Worm (Caenorhabditis elegans) whole organism, young adult: ENCODE measurements around the gene lin-42.

Experiments
- B0019.2 ChIP-seq: fragments of 200-800 bp; sonication (Bioruptor generic); conservative IDR thresholded peaks from 2 replicates; pipeline ENCODE4 v1.3.6; 2022; ENCODE audit warnings: missing genetic modification reagents, missing genetic modification characterization, missing compliant biosample characterization
- F23B12.7 ChIP-seq: sonication (generic microtip); optimal IDR thresholded peaks from 2 replicates; lab custom pipeline; 2017; ENCODE audit warnings: missing genetic modification characterization, mild to moderate bottlenecking, missing compliant biosample characterization, antibody characterized with exemption, moderate library complexity; ENCODE audit not compliant: insufficient read depth
- F55B11.4 ChIP-seq: sonication (generic microtip); optimal IDR thresholded peaks from 2 replicates; lab custom pipeline; 2016; ENCODE audit warnings: missing compliant biosample characterization, missing genetic modification characterization, borderline replicate concordance; ENCODE audit not compliant: insufficient read depth
- F57C9.4 ChIP-seq: sonication (generic microtip); optimal IDR thresholded peaks from 2 replicates; lab custom pipeline; 2017; ENCODE audit warnings: mild to moderate bottlenecking, missing genetic modification characterization, missing compliant biosample characterization
- T07F8.4 ChIP-seq: sonication (generic microtip); optimal IDR thresholded peaks from 2 replicates; lab custom pipeline; 2016; ENCODE audit warnings: mild to moderate bottlenecking, missing genetic modification characterization, moderate library complexity, missing compliant biosample characterization
- Y79H2A.3 ChIP-seq: fragments of 200-800 bp; sonication (Bioruptor generic); conservative IDR thresholded peaks from 2 replicates; pipeline ENCODE4 v1.3.6; 2022; ENCODE audit warnings: missing genetic modification reagents, missing genetic modification characterization, missing compliant biosample characterization
- athp-1 ChIP-seq: sonication (generic microtip); optimal IDR thresholded peaks from 2 replicates; lab custom pipeline; 2017; ENCODE audit warnings: mild to moderate bottlenecking, missing genetic modification characterization, missing compliant biosample characterization
- attf-5 ChIP-seq: fragments of 200-800 bp; sonication (Bioruptor generic); optimal IDR thresholded peaks from 2 replicates; lab custom pipeline; 2018; ENCODE audit warnings: mild to moderate bottlenecking, missing genetic modification characterization, missing compliant biosample characterization
- attf-6 ChIP-seq: fragments of 200-800 bp; sonication (Bioruptor generic); IDR thresholded peaks from 2 replicates; pipeline ENCODE4 v1.3.6; 2022; ENCODE audit warnings: missing genetic modification reagents, missing genetic modification characterization, missing compliant biosample characterization
- ceh-27 ChIP-seq: fragments of 200-800 bp; sonication (Bioruptor generic); optimal IDR thresholded peaks from 2 replicates; lab custom pipeline; 2018; ENCODE audit warnings: mild to moderate bottlenecking, missing genetic modification characterization, moderate library complexity, missing compliant biosample characterization
- ceh-40 ChIP-seq: fragments of 200-800 bp; sonication (Bioruptor generic); IDR thresholded peaks from 2 replicates; pipeline ENCODE4 v1.3.6; 2022; ENCODE audit warnings: missing genetic modification characterization, missing compliant biosample characterization
- dpff-1 ChIP-seq: sonication (generic microtip); optimal IDR thresholded peaks from 2 replicates; lab custom pipeline; 2017; ENCODE audit warnings: mild to moderate bottlenecking, missing genetic modification characterization, missing compliant biosample characterization
- dpl-1 ChIP-seq: fragments of 150-350 bp; optimal IDR thresholded peaks from 2 replicates; lab custom pipeline; 2014; ENCODE audit warnings: missing biosample characterization, missing genetic modification reagents, missing genetic modification characterization
- egl-44 ChIP-seq: fragments of 200-800 bp; sonication (Bioruptor generic); IDR thresholded peaks from 2 replicates; pipeline ENCODE4 v1.3.6; 2022; ENCODE audit warnings: missing genetic modification reagents, missing genetic modification characterization, missing compliant biosample characterization
- egrh-3 ChIP-seq: fragments of 200-800 bp; sonication (Bioruptor generic); IDR thresholded peaks from 2 replicates; pipeline ENCODE4 v1.3.6; 2022; ENCODE audit warnings: missing genetic modification reagents, missing genetic modification characterization, missing compliant biosample characterization
- hlh-12 ChIP-seq: sonication (generic microtip); optimal IDR thresholded peaks from 2 replicates; lab custom pipeline; 2016; ENCODE audit warnings: missing genetic modification characterization, missing compliant biosample characterization
- hmg-1.2 ChIP-seq: fragments of 200-800 bp; sonication (Bioruptor generic); IDR thresholded peaks from 2 replicates; pipeline ENCODE4 v1.3.6; 2022; ENCODE audit warnings: missing genetic modification reagents, missing genetic modification characterization, missing compliant biosample characterization
- lag-1 ChIP-seq: fragments of 200-800 bp; sonication (Bioruptor generic); IDR thresholded peaks from 2 replicates; pipeline ENCODE4 v1.3.6; 2022; ENCODE audit warnings: missing genetic modification reagents, missing genetic modification characterization, missing compliant biosample characterization
- let-526 ChIP-seq: fragments of 200-800 bp; sonication (Bioruptor generic); IDR thresholded peaks from 2 replicates; pipeline ENCODE4 v1.3.6; 2022; ENCODE audit warnings: missing genetic modification reagents, missing genetic modification characterization, missing compliant biosample characterization
- lin-40 ChIP-seq: sonication (generic microtip); optimal IDR thresholded peaks from 2 replicates; lab custom pipeline; 2016; ENCODE audit warnings: missing genetic modification characterization, mild to moderate bottlenecking, missing compliant biosample characterization, missing genotype, missing genetic modification reagents
- lin-54 ChIP-seq: fragments of 200-800 bp; sonication (Bioruptor generic); optimal IDR thresholded peaks from 2 replicates; lab custom pipeline; 2018; ENCODE audit warnings: mild to moderate bottlenecking, missing genetic modification characterization, missing compliant biosample characterization
- madf-3 ChIP-seq: fragments of 200-800 bp; sonication (Bioruptor generic); IDR thresholded peaks from 2 replicates; pipeline ENCODE4 v1.3.6; 2022; ENCODE audit warnings: missing genetic modification reagents, missing genetic modification characterization, missing compliant biosample characterization
- nfyb-1 ChIP-seq: fragments of 200-800 bp; sonication (Bioruptor generic); IDR thresholded peaks from 2 replicates; pipeline ENCODE4 v1.3.6; 2022; ENCODE audit warnings: missing genetic modification reagents, missing genetic modification characterization, missing compliant biosample characterization
- nhr-27 ChIP-seq: fragments of 200-800 bp; sonication (Bioruptor generic); optimal IDR thresholded peaks from 2 replicates; lab custom pipeline; 2018; ENCODE audit warnings: mild to moderate bottlenecking, missing genetic modification characterization, moderate library complexity, missing compliant biosample characterization
- nhr-80 ChIP-seq: sonication (generic microtip); optimal IDR thresholded peaks from 2 replicates; lab custom pipeline; 2016; ENCODE audit warnings: missing genetic modification characterization, missing compliant biosample characterization
- nhr-90 ChIP-seq: sonication (generic microtip); optimal IDR thresholded peaks from 2 replicates; lab custom pipeline; 2016; ENCODE audit warnings: missing genotype, mild to moderate bottlenecking, missing genetic modification characterization, missing compliant biosample characterization
- pha-4 ChIP-seq: fragments of 150-350 bp; sonication (generic microtip); optimal IDR thresholded peaks from 2 replicates; lab custom pipeline; 2014; ENCODE audit warnings: missing biosample characterization, missing genetic modification reagents, missing genetic modification characterization
- rcor-1 ChIP-seq: fragments of 200-800 bp; sonication (Bioruptor generic); IDR thresholded peaks from 2 replicates; pipeline ENCODE4 v1.3.6; 2022; ENCODE audit warnings: missing genetic modification reagents, missing genetic modification characterization, missing compliant biosample characterization
- sdz-38 ChIP-seq: sonication (generic microtip); optimal IDR thresholded peaks from 2 replicates; lab custom pipeline; 2016; ENCODE audit warnings: missing genotype, missing genetic modification characterization, missing compliant biosample characterization
- snpc-1.1 ChIP-seq: sonication (generic microtip); optimal IDR thresholded peaks from 2 replicates; lab custom pipeline; 2017; ENCODE audit warnings: missing genetic modification characterization, mild to moderate bottlenecking, missing compliant biosample characterization, antibody characterized with exemption, moderate library complexity, missing genotype, missing genetic modification reagents; ENCODE audit not compliant: insufficient read depth
- snpc-3.4 ChIP-seq: sonication (generic microtip); optimal IDR thresholded peaks from 2 replicates; lab custom pipeline; 2017; ENCODE audit warnings: missing genetic modification characterization, mild to moderate bottlenecking, missing compliant biosample characterization, antibody characterized with exemption, moderate library complexity, missing genotype, missing genetic modification reagents
- sptf-2 ChIP-seq: fragments of 200-800 bp; sonication (Bioruptor generic); optimal IDR thresholded peaks from 2 replicates; lab custom pipeline; 2018; ENCODE audit warnings: mild to moderate bottlenecking, missing genetic modification characterization, missing compliant biosample characterization
- tbp1 ChIP-seq: fragments of 200-800 bp; sonication (Bioruptor generic); optimal IDR thresholded peaks from 2 replicates; lab custom pipeline; 2018; ENCODE audit warnings: mild to moderate bottlenecking, missing genetic modification characterization, missing compliant biosample characterization
- tlf-1 ChIP-seq: fragments of 200-800 bp; sonication (Bioruptor generic); optimal IDR thresholded peaks from 2 replicates; lab custom pipeline; 2018; ENCODE audit warnings: mild to moderate bottlenecking, missing genetic modification characterization, missing compliant biosample characterization
- ztf-22 ChIP-seq: fragments of 200-800 bp; sonication (Bioruptor generic); optimal IDR thresholded peaks from 2 replicates; lab custom pipeline; 2018; ENCODE audit warnings: mild to moderate bottlenecking, missing genetic modification characterization, moderate library complexity, missing compliant biosample characterization
- ztf-25 ChIP-seq: fragments of 200-800 bp; sonication (Bioruptor generic); IDR thresholded peaks from 2 replicates; pipeline ENCODE4 v1.3.6; 2022; ENCODE audit warnings: missing genetic modification reagents, missing genetic modification characterization, missing compliant biosample characterization

lin-42 gene

ce11 chrII:1196129-1196528 is 56.0 kb downstream of the lin-42 start:
- TF ChIP-seq pha-4: no peak
- no peak for TF ChIP-seq madf-3
- no peak for TF ChIP-seq sdz-38 (tag; lab: Kevin White, UChicago)
- no peak for TF ChIP-seq F23B12.7 (tag; lab: Kevin White, UChicago)
- TF ChIP-seq nfyb-1 (GFP tag; lab: Robert Waterston, UW): no peak
- no peak for TF ChIP-seq egl-44 (GFP tag; lab: Robert Waterston, UW)
- TF ChIP-seq lin-54: no peak
- no peak for TF ChIP-seq tlf-1
- TF ChIP-seq dpff-1 (tag; lab: Kevin White, UChicago): no peak
- no peak for TF ChIP-seq ztf-22 (GFP tag; lab: Kevin White, UChicago)
- no peak for TF ChIP-seq snpc-1.1 (tag; lab: Kevin White, UChicago)
- TF ChIP-seq lag-1 (GFP tag; lab: Robert Waterston, UW): no peak
- no peak for TF ChIP-seq nhr-27 (tag; lab: Kevin White, UChicago)
- no peak for TF ChIP-seq ztf-25 (GFP tag; lab: Robert Waterston, UW)
- TF ChIP-seq, all 124 proteins: peak for 0

ce11 chrII:1191853-1192252 is 60.3 kb downstream of the lin-42 start:
- no peak for TF ChIP-seq let-526 (GFP tag; lab: Robert Waterston, UW)
- no peak for TF ChIP-seq B0019.2 (GFP tag; lab: Robert Waterston, UW)
- TF ChIP-seq hlh-12: no peak
- TF ChIP-seq sptf-2 (GFP tag; lab: Kevin White, UChicago): no peak
- TF ChIP-seq ceh-27 (GFP tag; lab: Kevin White, UChicago): no peak
- no peak for TF ChIP-seq athp-1
- TF ChIP-seq tbp1: no peak
- no peak for TF ChIP-seq attf-5
- no peak for TF ChIP-seq lag-1 (GFP tag; lab: Robert Waterston, UW)

- no peak for TF ChIP-seq lin-40 (tag; lab: Kevin White, UChicago)
- no peak for TF ChIP-seq sptf-2 (GFP tag; lab: Kevin White, UChicago)
- peak; percentile 90 for TF ChIP-seq hmg-1.2 (GFP tag; lab: Robert Waterston, UW)
- no peak for TF ChIP-seq attf-6 (GFP tag; lab: Robert Waterston, UW)
- TF ChIP-seq nhr-80 (tag; lab: Kevin White, UChicago): peak; percentile 34
- no peak for TF ChIP-seq F57C9.4
- TF ChIP-seq ceh-40 (GFP tag; lab: Robert Waterston, UW): no peak
- no peak for TF ChIP-seq Y79H2A.3
- TF ChIP-seq ztf-22 (GFP tag; lab: Kevin White, UChicago): no peak
- TF ChIP-seq madf-3: no peak
- no peak for TF ChIP-seq snpc-3.4 (tag; lab: Kevin White, UChicago)
- no peak for TF ChIP-seq rcor-1 (GFP tag; lab: Robert Waterston, UW)
- no peak for TF ChIP-seq T07F8.4 (tag; lab: Kevin White, UChicago)
- no peak for TF ChIP-seq nhr-90 (tag; lab: Kevin White, UChicago)
- TF ChIP-seq F55B11.4 (tag; lab: Kevin White, UChicago): no peak
- no peak for TF ChIP-seq dpl-1 (GFP tag; lab: Kevin White, UChicago)
- TF ChIP-seq tlf-1: no peak
- TF ChIP-seq, all 124 proteins: peak for 2
These were observed 62.5 kb downstream of the lin-42 start for ce11 chrII:1189652-1190051.

- TF ChIP-seq hmg-1.2 (GFP tag; lab: Robert Waterston, UW) (peak; percentile 92), nhr-80 (tag; lab: Kevin White, UChicago) (peak; percentile 11), Y79H2A.3 (no peak), egrh-3 (GFP tag; lab: Robert Waterston, UW) (0 out of 2 replicates have a peak, but pooled peaks have one; percentile 44)
- TF ChIP-seq, all 124 proteins: peak for 3
These were observed 64.0 kb downstream of the lin-42 start for ce11 chrII:1188137-1188536.
